Worm (Caenorhabditis elegans) whole organism, late embryonic: ENCODE data around the gene T11G6.4.

Experiments
- C08G9.2 ChIP-seq: sonication (generic microtip); optimal IDR thresholded peaks from 2 replicates; lab custom pipeline; 2016; ENCODE audit warnings: mild to moderate bottlenecking, missing genetic modification characterization, moderate library complexity, missing compliant biosample characterization
- C38D4.7 ChIP-seq: fragments of 200-800 bp; sonication (Bioruptor generic); optimal IDR thresholded peaks from 2 replicates; lab custom pipeline; 2018; ENCODE audit warnings: mild to moderate bottlenecking, missing genetic modification characterization, moderate library complexity, missing compliant biosample characterization
- K02D7.2 ChIP-seq: sonication (generic microtip); optimal IDR thresholded peaks from 2 replicates; lab custom pipeline; 2017; ENCODE audit warnings: mild to moderate bottlenecking, missing genetic modification characterization, missing compliant biosample characterization
- K09A11.1 ChIP-seq: sonication (generic microtip); optimal IDR thresholded peaks from 2 replicates; lab custom pipeline; 2017; ENCODE audit warnings: antibody characterized with exemption, mild to moderate bottlenecking, missing genetic modification characterization, missing compliant biosample characterization; ENCODE audit not compliant: insufficient read depth
- Y22D7AL.16 ChIP-seq: sonication (generic microtip); optimal IDR thresholded peaks from 2 replicates; lab custom pipeline; 2016; ENCODE audit warnings: missing genetic modification characterization, missing compliant biosample characterization
- ahr-1 ChIP-seq: sonication (generic microtip); optimal IDR thresholded peaks from 2 replicates; lab custom pipeline; 2016; ENCODE audit warnings: missing genetic modification characterization, missing compliant biosample characterization
- ceh-18 ChIP-seq: sonication (generic microtip); optimal IDR thresholded peaks from 2 replicates; lab custom pipeline; 2016; ENCODE audit warnings: missing genetic modification characterization, missing compliant biosample characterization
- ceh-2 ChIP-seq: sonication (generic microtip); optimal IDR thresholded peaks from 2 replicates; lab custom pipeline; 2016; ENCODE audit warnings: missing genotype, missing genetic modification characterization, missing compliant biosample characterization
- ceh-22 ChIP-seq: sonication (generic microtip); optimal IDR thresholded peaks from 2 replicates; lab custom pipeline; 2017; ENCODE audit warnings: missing biosample characterization, missing genetic modification characterization
- ceh-24 ChIP-seq: sonication (generic microtip); optimal IDR thresholded peaks from 2 replicates; lab custom pipeline; 2016; ENCODE audit warnings: mild to moderate bottlenecking, missing genetic modification characterization, missing compliant biosample characterization
- ceh-30 ChIP-seq: fragments of 150-350 bp; optimal IDR thresholded peaks from 2 replicates; lab custom pipeline; 2014; ENCODE audit warnings: missing biosample characterization, missing genetic modification characterization
- ceh-31 ChIP-seq: sonication (generic microtip); optimal IDR thresholded peaks from 2 replicates; lab custom pipeline; 2016; ENCODE audit warnings: missing genetic modification characterization, missing compliant biosample characterization
- ceh-34 ChIP-seq: sonication (generic microtip); optimal IDR thresholded peaks from 2 replicates; lab custom pipeline; 2016; ENCODE audit warnings: mild to moderate bottlenecking, missing genetic modification characterization, missing compliant biosample characterization
- ceh-45 ChIP-seq: fragments of 200-800 bp; sonication (Bioruptor generic); IDR thresholded peaks from 2 replicates; pipeline ENCODE4 v1.3.6; 2022; ENCODE audit warnings: missing genetic modification reagents, missing genetic modification characterization, missing compliant biosample characterization
- ceh-6 ChIP-seq: fragments of 200-800 bp; sonication (Bioruptor generic); optimal IDR thresholded peaks from 2 replicates; lab custom pipeline; 2018; ENCODE audit warnings: mild to moderate bottlenecking, missing genetic modification characterization, missing compliant biosample characterization
- ceh-9 ChIP-seq: sonication (generic microtip); optimal IDR thresholded peaks from 2 replicates; lab custom pipeline; 2016; ENCODE audit warnings: mild to moderate bottlenecking, missing genetic modification characterization, inconsistent platforms, missing compliant biosample characterization
- che-1 ChIP-seq: sonication (generic microtip); optimal IDR thresholded peaks from 2 replicates; lab custom pipeline; 2016; ENCODE audit warnings: mild to moderate bottlenecking, missing genetic modification characterization, missing compliant biosample characterization
- dmd-4 ChIP-seq: sonication (generic microtip); optimal IDR thresholded peaks from 2 replicates; lab custom pipeline; 2016; ENCODE audit warnings: borderline replicate concordance, missing genetic modification characterization, missing compliant biosample characterization
- dve-1 ChIP-seq: sonication (generic microtip); optimal IDR thresholded peaks from 2 replicates; lab custom pipeline; 2017; ENCODE audit warnings: antibody characterized with exemption, mild to moderate bottlenecking, missing genetic modification characterization, missing compliant biosample characterization
- elt-2 ChIP-seq: sonication (generic microtip); optimal IDR thresholded peaks from 2 replicates; lab custom pipeline; 2016; ENCODE audit warnings: missing genetic modification reagents, missing genetic modification characterization, missing compliant biosample characterization
- elt-4 ChIP-seq: sonication (generic microtip); optimal IDR thresholded peaks from 2 replicates; lab custom pipeline; 2016; ENCODE audit warnings: missing genetic modification characterization, missing compliant biosample characterization
- ets-4 ChIP-seq: sonication (generic microtip); optimal IDR thresholded peaks from 2 replicates; lab custom pipeline; 2016; ENCODE audit warnings: missing genetic modification characterization, missing compliant biosample characterization
- eyg-1 ChIP-seq: sonication (generic microtip); optimal IDR thresholded peaks from 2 replicates; lab custom pipeline; 2016; ENCODE audit warnings: missing genotype, missing genetic modification characterization, missing compliant biosample characterization
- fax-1 ChIP-seq: sonication (generic microtip); optimal IDR thresholded peaks from 2 replicates; lab custom pipeline; 2016; ENCODE audit warnings: missing genotype, missing genetic modification characterization, missing compliant biosample characterization
- fkh-10 ChIP-seq: fragments of 150-350 bp; optimal IDR thresholded peaks from 2 replicates; lab custom pipeline; 2014; ENCODE audit warnings: missing biosample characterization, missing genetic modification reagents, missing genetic modification characterization
- fkh-6 ChIP-seq: sonication (generic microtip); optimal IDR thresholded peaks from 2 replicates; lab custom pipeline; 2016; ENCODE audit warnings: missing genetic modification characterization, missing compliant biosample characterization
- hlh-13 ChIP-seq: fragments of 200-800 bp; sonication (Bioruptor generic); optimal IDR thresholded peaks from 2 replicates; lab custom pipeline; 2018; ENCODE audit warnings: mild to moderate bottlenecking, missing genetic modification characterization, missing compliant biosample characterization
- hlh-15 ChIP-seq: sonication (generic microtip); optimal IDR thresholded peaks from 2 replicates; lab custom pipeline; 2016; ENCODE audit warnings: missing genetic modification characterization, missing compliant biosample characterization
- hlh-30 ChIP-seq: sonication (generic microtip); optimal IDR thresholded peaks from 2 replicates; lab custom pipeline; 2017; ENCODE audit warnings: antibody characterized with exemption, missing genetic modification characterization, missing compliant biosample characterization; ENCODE audit not compliant: insufficient read depth
- hlh-6 ChIP-seq: sonication (generic microtip); optimal IDR thresholded peaks from 2 replicates; lab custom pipeline; 2016; ENCODE audit warnings: missing genotype, missing genetic modification characterization, missing compliant biosample characterization
- hlh-8 ChIP-seq: sonication (generic microtip); optimal IDR thresholded peaks from 2 replicates; lab custom pipeline; 2016; ENCODE audit warnings: missing genotype, missing genetic modification characterization, missing compliant biosample characterization
- madf-2 ChIP-seq: sonication (generic microtip); optimal IDR thresholded peaks from 2 replicates; lab custom pipeline; 2017; ENCODE audit warnings: missing genetic modification characterization, missing compliant biosample characterization
- mec-3 ChIP-seq: sonication (generic microtip); optimal IDR thresholded peaks from 2 replicates; lab custom pipeline; 2016; ENCODE audit warnings: borderline replicate concordance, missing genetic modification characterization, missing compliant biosample characterization
- nhr-11 ChIP-seq: fragments of 150-350 bp; optimal IDR thresholded peaks from 2 replicates; lab custom pipeline; 2014; ENCODE audit warnings: missing biosample characterization, missing genetic modification characterization
- nhr-232 ChIP-seq: sonication (generic microtip); optimal IDR thresholded peaks from 2 replicates; lab custom pipeline; 2016; ENCODE audit warnings: missing genetic modification characterization, missing compliant biosample characterization
- npax-4 ChIP-seq: sonication (generic microtip); optimal IDR thresholded peaks from 2 replicates; lab custom pipeline; 2016; ENCODE audit warnings: missing genetic modification characterization, missing compliant biosample characterization
- odd-2 ChIP-seq: sonication (generic microtip); optimal IDR thresholded peaks from 2 replicates; lab custom pipeline; 2017; ENCODE audit warnings: antibody characterized with exemption, mild to moderate bottlenecking, missing genetic modification characterization, missing compliant biosample characterization
- pat-9 ChIP-seq: fragments of 200-800 bp; sonication (Bioruptor generic); optimal IDR thresholded peaks from 2 replicates; lab custom pipeline; 2018; ENCODE audit warnings: mild to moderate bottlenecking, missing genetic modification characterization, moderate library complexity, missing compliant biosample characterization
- pax-1 ChIP-seq: fragments of 150-350 bp; optimal IDR thresholded peaks from 2 replicates; lab custom pipeline; 2014; ENCODE audit warnings: missing biosample characterization, missing genetic modification characterization
- pha-2 ChIP-seq: sonication (generic microtip); optimal IDR thresholded peaks from 2 replicates; lab custom pipeline; 2017; ENCODE audit warnings: mild to moderate bottlenecking, missing genetic modification characterization, missing compliant biosample characterization
- pha-4 ChIP-seq: fragments of 150-350 bp; optimal IDR thresholded peaks from 2 replicates; lab custom pipeline; 2018; ENCODE audit warnings: missing biosample characterization, missing genetic modification reagents, missing genetic modification characterization
- pqm-1 ChIP-seq: sonication (generic microtip); optimal IDR thresholded peaks from 2 replicates; lab custom pipeline; 2016; ENCODE audit warnings: missing genetic modification characterization, missing compliant biosample characterization
- pros-1 ChIP-seq: fragments of 150-350 bp; optimal IDR thresholded peaks from 2 replicates; lab custom pipeline; 2014; ENCODE audit warnings: missing biosample characterization, missing genetic modification reagents, missing genetic modification characterization
- rnt-1 ChIP-seq: sonication (generic microtip); optimal IDR thresholded peaks from 2 replicates; lab custom pipeline; 2016; ENCODE audit warnings: missing genetic modification characterization, missing compliant biosample characterization
- sdc-2 ChIP-seq: sonication (generic microtip); optimal IDR thresholded peaks from 2 replicates; lab custom pipeline; 2016; ENCODE audit warnings: missing genotype, missing genetic modification characterization, missing compliant biosample characterization
- sox-2 ChIP-seq: fragments of 200-800 bp; sonication (Bioruptor generic); IDR thresholded peaks from 2 replicates; pipeline ENCODE4 v1.3.6; 2022; ENCODE audit warnings: missing genetic modification reagents, missing genetic modification characterization, missing compliant biosample characterization
- syd-9 ChIP-seq: sonication (generic microtip); optimal IDR thresholded peaks from 2 replicates; lab custom pipeline; 2016; ENCODE audit warnings: mild to moderate bottlenecking, missing genetic modification characterization, moderate library complexity, missing compliant biosample characterization
- tbx-7 ChIP-seq: sonication (generic microtip); optimal IDR thresholded peaks from 2 replicates; lab custom pipeline; 2016; ENCODE audit warnings: missing genotype, missing genetic modification characterization, missing compliant biosample characterization
- unc-3 ChIP-seq, 2 experiments: fragments of 200-800 bp in 1 of 2; sonication (Bioruptor generic) in 1 of 2; sonication (generic microtip) in 1 of 2; conservative IDR thresholded peaks in 1 of 2; optimal IDR thresholded peaks in 1 of 2; 2 replicates each; pipeline versions ENCODE4 v1.3.6 to Lab custom; 2016 to 2022; ENCODE audit warnings: missing compliant biosample characterization in 2 of 2, missing genetic modification characterization in 2 of 2, missing genetic modification reagents in 1 of 2
- unc-42 ChIP-seq: sonication (generic microtip); optimal IDR thresholded peaks from 2 replicates; lab custom pipeline; 2016; ENCODE audit warnings: missing genotype, missing genetic modification characterization, missing compliant biosample characterization
- zip-5 ChIP-seq: sonication (generic microtip); optimal IDR thresholded peaks from 2 replicates; lab custom pipeline; 2016; ENCODE audit warnings: missing genetic modification characterization, missing compliant biosample characterization
- ztf-16 ChIP-seq: sonication (generic microtip); optimal IDR thresholded peaks from 2 replicates; lab custom pipeline; 2017; ENCODE audit warnings: missing genetic modification characterization, missing compliant biosample characterization

The T11G6.4 gene

ce11 chrIV:10821672-10822304 is 29.9 kb downstream of the T11G6.4 start:
- TF ChIP-seq Y22D7AL.16 (tag; lab: Kevin White, UChicago), result peak; percentile 28
- TF ChIP-seq npax-4, result no peak
- no peak for TF ChIP-seq C38D4.7 (GFP tag; lab: Kevin White, UChicago)
- TF ChIP-seq pqm-1 (tag; lab: Kevin White, UChicago), result peak; percentile 71
- TF ChIP-seq pax-1, result no peak
- peak; percentile 76 for TF ChIP-seq sdc-2
- TF ChIP-seq ceh-24 (tag; lab: Kevin White, UChicago), result no peak
- peak; percentile 53 for TF ChIP-seq C08G9.2 (tag; lab: Kevin White, UChicago)
- TF ChIP-seq eyg-1 (tag; lab: Kevin White, UChicago), result peak; percentile 72
- TF ChIP-seq pha-2 (tag; lab: Kevin White, UChicago), result no peak
- TF ChIP-seq hlh-15 (tag; lab: Kevin White, UChicago), result no peak
- no peak for TF ChIP-seq K02D7.2 (tag; lab: Kevin White, UChicago)
- TF ChIP-seq nhr-232 (tag; lab: Kevin White, UChicago), result peak; percentile 38
- peak; percentile 1 for TF ChIP-seq che-1 (tag; lab: Kevin White, UChicago)
- TF ChIP-seq rnt-1 (tag; lab: Kevin White, UChicago), result peak; percentile 93
- TF ChIP-seq hlh-13 (GFP tag; lab: Kevin White, UChicago), result no peak
- TF ChIP-seq pros-1 (tag; lab: Kevin White, UChicago), result peak; percentile 85
- TF ChIP-seq ceh-31 (tag; lab: Kevin White, UChicago), result peak; percentile 93
- TF ChIP-seq ceh-9 (tag; lab: Kevin White, UChicago), result no peak
- TF ChIP-seq mec-3 (tag; lab: Kevin White, UChicago), result no peak
- TF ChIP-seq ztf-16 (tag; lab: Kevin White, UChicago), result peak; percentile 51
- TF ChIP-seq ceh-6, result peak; percentile 48
- no peak for TF ChIP-seq ahr-1
- peak; percentile 62; the same call in 1 of the 2 replicates for TF ChIP-seq unc-3 (GFP tag; conservative IDR thresholded peaks at IDR 0.05; lab: Robert Waterston, UW)
- TF ChIP-seq unc-3 (tag; optimal IDR thresholded peaks at IDR 0.05; lab: Kevin White, UChicago), result no peak
- peak; percentile 38 for TF ChIP-seq dmd-4 (tag; lab: Kevin White, UChicago)
- TF ChIP-seq elt-2, result peak; percentile 32
- peak; percentile 98 for TF ChIP-seq ceh-18 (tag; lab: Kevin White, UChicago)
- TF ChIP-seq fax-1 (tag; lab: Kevin White, UChicago), result no peak
- peak; percentile 39 for TF ChIP-seq tbx-7 (tag; lab: Kevin White, UChicago)
- peak; percentile 21 for TF ChIP-seq ceh-30
- peak; percentile 8 for TF ChIP-seq madf-2 (tag; lab: Kevin White, UChicago)
- no peak for TF ChIP-seq elt-4 (tag; lab: Kevin White, UChicago)
- peak; percentile 7 for TF ChIP-seq K09A11.1 (tag; lab: Kevin White, UChicago)
- TF ChIP-seq pha-4 (tag; lab: Kevin White, UChicago), result no peak
- no peak for TF ChIP-seq pat-9
- TF ChIP-seq syd-9, result peak; percentile 83
- no peak for TF ChIP-seq ceh-2 (tag; lab: Kevin White, UChicago)
- peak; percentile 89 for TF ChIP-seq ceh-34 (tag; lab: Kevin White, UChicago)
- peak; percentile 70 for TF ChIP-seq unc-42 (tag; lab: Kevin White, UChicago)
- TF ChIP-seq hlh-6, result peak; percentile 56
- TF ChIP-seq ceh-22 (tag; lab: Kevin White, UChicago), result peak; percentile 20
- no peak; the same call in 1 of the 2 replicates for TF ChIP-seq sox-2 (GFP tag; lab: Robert Waterston, UW)
- TF ChIP-seq zip-5 (tag; lab: Kevin White, UChicago), result no peak
- TF ChIP-seq fkh-10, result no peak
- no peak for TF ChIP-seq hlh-30 (tag; lab: Kevin White, UChicago)
- TF ChIP-seq dve-1 (tag; lab: Kevin White, UChicago), result peak; percentile 85
- TF ChIP-seq nhr-11 (tag; lab: Kevin White, UChicago), result no peak
- no peak for TF ChIP-seq odd-2 (tag; lab: Kevin White, UChicago)
- no peak for TF ChIP-seq ceh-45 (GFP tag; lab: Robert Waterston, UW)
- peak; percentile 51 for TF ChIP-seq ets-4
- peak; percentile 27 for TF ChIP-seq fkh-6 (tag; lab: Kevin White, UChicago)
- TF ChIP-seq hlh-8 (tag; lab: Kevin White, UChicago), result peak; percentile 79
